Fruit fly (Drosophila melanogaster) whole organism, pupa: ENCODE measurements around the gene 14-3-3epsilon.
A peak's percentile ranks its signal among the peaks of the same experiment; 100 is the strongest.

Experiments
- CG10348 ChIP-seq: fragments of 200-800 bp; sonication (Bioruptor generic); IDR thresholded peaks from 2 replicates; pipeline ENCODE4 v1.3.6; 2022; ENCODE audit warnings: missing biosample characterization, missing genetic modification characterization
- CG12605 ChIP-seq: fragments of 200-800 bp; sonication (Bioruptor generic); IDR thresholded peaks from 2 replicates; pipeline ENCODE4 v1.3.6; 2022; ENCODE audit warnings: missing biosample characterization, missing genetic modification characterization
- CG13204 ChIP-seq: fragments of 200-800 bp; sonication (Bioruptor generic); optimal IDR thresholded peaks from 2 replicates; lab custom pipeline; 2018; ENCODE audit warnings: missing biosample characterization, mild to moderate bottlenecking, missing genetic modification characterization, moderate library complexity
- CG14655 ChIP-seq: fragments of 200-800 bp; sonication (Bioruptor generic); optimal IDR thresholded peaks from 3 replicates; lab custom pipeline; 2017; ENCODE audit warnings: mild to moderate bottlenecking, missing biosample characterization, missing genetic modification reagents, missing genetic modification characterization
- CG15710 ChIP-seq: fragments of 200-800 bp; sonication (Bioruptor generic); optimal IDR thresholded peaks from 2 replicates; lab custom pipeline; 2018; ENCODE audit warnings: missing biosample characterization, mild to moderate bottlenecking, missing genetic modification characterization, moderate library complexity
- CG17806 ChIP-seq: fragments of 200-800 bp; sonication (Bioruptor generic); optimal IDR thresholded peaks from 2 replicates; lab custom pipeline; 2018; ENCODE audit warnings: missing biosample characterization, mild to moderate bottlenecking, missing genetic modification characterization, moderate library complexity
- CG32121 ChIP-seq: fragments of 200-800 bp; sonication (Bioruptor generic); IDR thresholded peaks from 2 replicates; pipeline ENCODE4 v1.3.6; 2022; ENCODE audit warnings: missing biosample characterization, missing genetic modification characterization
- CG34367 ChIP-seq: fragments of 200-800 bp; sonication (Bioruptor generic); optimal IDR thresholded peaks from 2 replicates; lab custom pipeline; 2018; ENCODE audit warnings: missing biosample characterization, mild to moderate bottlenecking, missing genetic modification characterization
- CG4496 ChIP-seq: fragments of 200-800 bp; sonication (Bioruptor generic); IDR thresholded peaks from 3 replicates; pipeline ENCODE4 v1.3.6; 2022; ENCODE audit warnings: missing biosample characterization, missing genetic modification characterization
- CG8159 ChIP-seq: fragments of 200-800 bp; sonication (Bioruptor generic); optimal IDR thresholded peaks from 3 replicates; lab custom pipeline; 2018; ENCODE audit warnings: missing biosample characterization, mild to moderate bottlenecking, missing genetic modification characterization, moderate library complexity
- CG8301 ChIP-seq: fragments of 200-800 bp; sonication (Bioruptor generic); optimal IDR thresholded peaks from 2 replicates; lab custom pipeline; 2018; ENCODE audit warnings: missing biosample characterization, mild to moderate bottlenecking, missing genetic modification characterization
- CG9948 ChIP-seq: fragments of 200-800 bp; sonication (Bioruptor generic); optimal IDR thresholded peaks from 2 replicates; lab custom pipeline; 2018; ENCODE audit warnings: missing biosample characterization, mild to moderate bottlenecking, missing genetic modification characterization, moderate library complexity
- D1 ChIP-seq: fragments of 200-800 bp; sonication (Bioruptor generic); optimal IDR thresholded peaks from 2 replicates; lab custom pipeline; 2018; ENCODE audit warnings: missing biosample characterization, mild to moderate bottlenecking, missing genetic modification characterization, moderate library complexity
- EcR ChIP-seq: fragments of 200-800 bp; sonication (Bioruptor generic); optimal IDR thresholded peaks from 3 replicates; lab custom pipeline; 2019; ENCODE audit warnings: missing biosample characterization, missing genetic modification characterization, mild to moderate bottlenecking, moderate library complexity, missing genetic modification reagents
- Ets98B ChIP-seq: fragments of 200-800 bp; sonication (Bioruptor generic); IDR thresholded peaks from 2 replicates; pipeline ENCODE4 v1.3.6; 2022; ENCODE audit warnings: missing biosample characterization, missing genetic modification characterization
- Pif1A ChIP-seq: fragments of 200-800 bp; sonication (Bioruptor generic); optimal IDR thresholded peaks from 3 replicates; lab custom pipeline; 2016; ENCODE audit warnings: missing biosample characterization, missing genetic modification characterization
- Pif1B ChIP-seq: fragments of 200-800 bp; sonication (Bioruptor generic); optimal IDR thresholded peaks from 3 replicates; lab custom pipeline; 2016; ENCODE audit warnings: missing biosample characterization, missing genetic modification characterization
- Snoo ChIP-seq: fragments of 200-800 bp; sonication (Bioruptor generic); optimal IDR thresholded peaks from 3 replicates; lab custom pipeline; 2017; ENCODE audit warnings: missing biosample characterization, mild to moderate bottlenecking, missing genetic modification characterization, inconsistent platforms
- fd96Ca ChIP-seq: fragments of 200-800 bp; sonication (Bioruptor generic); IDR thresholded peaks from 3 replicates; pipeline ENCODE4 v1.3.6; 2022; ENCODE audit warnings: missing biosample characterization, missing genetic modification characterization
- gl ChIP-seq: fragments of 200-800 bp; sonication (Bioruptor generic); optimal IDR thresholded peaks from 2 replicates; lab custom pipeline; 2018; ENCODE audit warnings: missing biosample characterization, mild to moderate bottlenecking, missing genetic modification characterization
- rn ChIP-seq: fragments of 200-800 bp; sonication (Bioruptor generic); IDR thresholded peaks from 2 replicates; pipeline ENCODE4 v1.3.6; 2022; ENCODE audit warnings: missing biosample characterization, missing genetic modification characterization

14-3-3epsilon gene

dm6 chr3R:18274328-18275098, 32.2 kb downstream of the 14-3-3epsilon start, which contains the start of the genes Vps39 and eIF1A:
TSS of gene Vps39 (minus strand) at chr3R:18274446.
TSS of gene eIF1A (plus strand) at chr3R:18274665.
- no peak for TF ChIP-seq CG17806 (tag; lab: Kevin White, UChicago)
- TF ChIP-seq Snoo (tag; lab: Kevin White, UChicago): no peak
- no peak for TF ChIP-seq rn (GFP tag; lab: Robert Waterston, UW)
- TF ChIP-seq CG34367 (tag; lab: Kevin White, UChicago): no peak
- TF ChIP-seq CG15710 (tag; lab: Kevin White, UChicago): no peak
- TF ChIP-seq Pif1B: no peak
- TF ChIP-seq CG14655: no peak
- no peak for TF ChIP-seq CG8301
- no peak for TF ChIP-seq CG12605 (GFP tag; lab: Robert Waterston, UW)
- TF ChIP-seq Ets98B (GFP tag; lab: Robert Waterston, UW): no peak
- no peak for TF ChIP-seq EcR (GFP tag; lab: Kevin White, UChicago)
- TF ChIP-seq D1 (tag; lab: Kevin White, UChicago): no peak
- no peak for TF ChIP-seq CG4496
- no peak for TF ChIP-seq CG9948 (tag; lab: Kevin White, UChicago)
- TF ChIP-seq, all 21 proteins: peak for 0

dm6 chr3R:18275113-18275782, 32.9 kb downstream of the 14-3-3epsilon start:
- TF ChIP-seq Ets98B (GFP tag; lab: Robert Waterston, UW) (peak; percentile 10; the same call in 1 of the 2 replicates), Pif1B (peak; percentile 5), CG10348 (GFP tag; lab: Robert Waterston, UW) (no peak), Pif1A (no peak), CG17806 (tag; lab: Kevin White, UChicago) (peak; percentile 25), rn (GFP tag; lab: Robert Waterston, UW) (no peak), CG8159 (tag; lab: Kevin White, UChicago) (no peak), D1 (tag; lab: Kevin White, UChicago) (no peak), CG32121 (GFP tag; lab: Robert Waterston, UW) (peak; percentile 75), EcR (GFP tag; lab: Kevin White, UChicago) (peak; percentile 94), CG14655 (no peak), CG13204 (GFP tag; lab: Kevin White, UChicago) (no peak), CG8301 (no peak), CG4496 (peak; percentile 69), CG15710 (tag; lab: Kevin White, UChicago) (peak; percentile 9), fd96Ca (GFP tag; lab: Robert Waterston, UW) (no peak; the same call in 2 of the 3 replicates), CG34367 (tag; lab: Kevin White, UChicago) (peak; percentile 19), CG12605 (GFP tag; lab: Robert Waterston, UW) (peak; percentile 67), Snoo (tag; lab: Kevin White, UChicago) (no peak), gl (tag; lab: Kevin White, UChicago) (no peak), CG9948 (tag; lab: Kevin White, UChicago) (no peak)

dm6 chr3R:18276688-18277087, 34.4 kb downstream of the 14-3-3epsilon start:
- no peak for TF ChIP-seq CG8159 (tag; lab: Kevin White, UChicago)

dm6 chr3R:18277406-18277805, 35.1 kb downstream of the 14-3-3epsilon start:
- TF ChIP-seq CG32121 (GFP tag; lab: Robert Waterston, UW) (0 out of 2 replicates have a peak, but pooled peaks have one; percentile 33), CG17806 (tag; lab: Kevin White, UChicago) (no peak)
- TF ChIP-seq, all 21 proteins: peak for 1

- TF ChIP-seq CG14655 (no peak), D1 (tag; lab: Kevin White, UChicago) (no peak), Pif1A (no peak), EcR (GFP tag; lab: Kevin White, UChicago) (no peak)
Measured at dm6 chr3R:18279494-18279893, 37.2 kb downstream of the 14-3-3epsilon start, which contains the start of gene CG7142. TSS of gene CG7142 (minus strand) at chr3R:18279522.

dm6 chr3R:18280133-18280532, 37.8 kb downstream of the 14-3-3epsilon start:
- TF ChIP-seq CG8159 (tag; lab: Kevin White, UChicago) (no peak), rn (GFP tag; lab: Robert Waterston, UW) (no peak), EcR (GFP tag; lab: Kevin White, UChicago) (peak; percentile 58), CG9948 (tag; lab: Kevin White, UChicago) (no peak), gl (tag; lab: Kevin White, UChicago) (no peak), CG34367 (tag; lab: Kevin White, UChicago) (no peak)
- TF ChIP-seq, all 21 proteins: peak for 1
